Fruit fly (Drosophila melanogaster) whole organism, pupa: ENCODE measurements around the gene CG4073.

Source experiments
- CG10348 ChIP-seq: fragments of 200-800 bp; sonication (Bioruptor generic); IDR thresholded peaks from 2 replicates; pipeline ENCODE4 v1.3.6; 2022; ENCODE audit warnings: missing biosample characterization, missing genetic modification characterization
- CG12605 ChIP-seq: fragments of 200-800 bp; sonication (Bioruptor generic); IDR thresholded peaks from 2 replicates; pipeline ENCODE4 v1.3.6; 2022; ENCODE audit warnings: missing biosample characterization, missing genetic modification characterization
- CG14655 ChIP-seq: fragments of 200-800 bp; sonication (Bioruptor generic); optimal IDR thresholded peaks from 3 replicates; lab custom pipeline; 2017; ENCODE audit warnings: mild to moderate bottlenecking, missing biosample characterization, missing genetic modification reagents, missing genetic modification characterization
- CG32121 ChIP-seq: fragments of 200-800 bp; sonication (Bioruptor generic); IDR thresholded peaks from 2 replicates; pipeline ENCODE4 v1.3.6; 2022; ENCODE audit warnings: missing biosample characterization, missing genetic modification characterization
- CG4496 ChIP-seq: fragments of 200-800 bp; sonication (Bioruptor generic); IDR thresholded peaks from 3 replicates; pipeline ENCODE4 v1.3.6; 2022; ENCODE audit warnings: missing biosample characterization, missing genetic modification characterization
- CG9948 ChIP-seq: fragments of 200-800 bp; sonication (Bioruptor generic); optimal IDR thresholded peaks from 2 replicates; lab custom pipeline; 2018; ENCODE audit warnings: missing biosample characterization, mild to moderate bottlenecking, missing genetic modification characterization, moderate library complexity
- D1 ChIP-seq: fragments of 200-800 bp; sonication (Bioruptor generic); optimal IDR thresholded peaks from 2 replicates; lab custom pipeline; 2018; ENCODE audit warnings: missing biosample characterization, mild to moderate bottlenecking, missing genetic modification characterization, moderate library complexity
- EcR ChIP-seq: fragments of 200-800 bp; sonication (Bioruptor generic); optimal IDR thresholded peaks from 3 replicates; lab custom pipeline; 2019; ENCODE audit warnings: missing biosample characterization, missing genetic modification characterization, mild to moderate bottlenecking, moderate library complexity, missing genetic modification reagents
- Pif1B ChIP-seq: fragments of 200-800 bp; sonication (Bioruptor generic); optimal IDR thresholded peaks from 3 replicates; lab custom pipeline; 2016; ENCODE audit warnings: missing biosample characterization, missing genetic modification characterization
- Snoo ChIP-seq: fragments of 200-800 bp; sonication (Bioruptor generic); optimal IDR thresholded peaks from 3 replicates; lab custom pipeline; 2017; ENCODE audit warnings: missing biosample characterization, mild to moderate bottlenecking, missing genetic modification characterization, inconsistent platforms
- gl ChIP-seq: fragments of 200-800 bp; sonication (Bioruptor generic); optimal IDR thresholded peaks from 2 replicates; lab custom pipeline; 2018; ENCODE audit warnings: missing biosample characterization, mild to moderate bottlenecking, missing genetic modification characterization
- rn ChIP-seq: fragments of 200-800 bp; sonication (Bioruptor generic); IDR thresholded peaks from 2 replicates; pipeline ENCODE4 v1.3.6; 2022; ENCODE audit warnings: missing biosample characterization, missing genetic modification characterization

dm6 chr3R:10735857-10736256 lies 21.3 kb downstream of the CG4073 start, which contains the start of gene tomboy20:
- TF ChIP-seq EcR (GFP tag; lab: Kevin White, UChicago) = no peak
- no peak for TF ChIP-seq Snoo (tag; lab: Kevin White, UChicago)
- no peak for TF ChIP-seq CG9948 (tag; lab: Kevin White, UChicago)
- no peak for TF ChIP-seq gl (tag; lab: Kevin White, UChicago)
- no peak for TF ChIP-seq CG12605 (GFP tag; lab: Robert Waterston, UW)
- TF ChIP-seq CG10348 = no peak
- no peak for TF ChIP-seq CG14655 (GFP tag; lab: Kevin White, UChicago)
- TF ChIP-seq Pif1B (GFP tag; lab: Kevin White, UChicago) = no peak
- no peak for TF ChIP-seq rn (GFP tag; lab: Robert Waterston, UW)
- no peak for TF ChIP-seq D1 (tag; lab: Kevin White, UChicago)
- TF ChIP-seq CG32121 (GFP tag; lab: Robert Waterston, UW) = no peak
- no peak for TF ChIP-seq CG4496 (GFP tag; lab: Robert Waterston, UW)
